Fruit fly (Drosophila melanogaster): Measurements from ENCODE around the gene CG4842.

CG4842 gene

DNA sequence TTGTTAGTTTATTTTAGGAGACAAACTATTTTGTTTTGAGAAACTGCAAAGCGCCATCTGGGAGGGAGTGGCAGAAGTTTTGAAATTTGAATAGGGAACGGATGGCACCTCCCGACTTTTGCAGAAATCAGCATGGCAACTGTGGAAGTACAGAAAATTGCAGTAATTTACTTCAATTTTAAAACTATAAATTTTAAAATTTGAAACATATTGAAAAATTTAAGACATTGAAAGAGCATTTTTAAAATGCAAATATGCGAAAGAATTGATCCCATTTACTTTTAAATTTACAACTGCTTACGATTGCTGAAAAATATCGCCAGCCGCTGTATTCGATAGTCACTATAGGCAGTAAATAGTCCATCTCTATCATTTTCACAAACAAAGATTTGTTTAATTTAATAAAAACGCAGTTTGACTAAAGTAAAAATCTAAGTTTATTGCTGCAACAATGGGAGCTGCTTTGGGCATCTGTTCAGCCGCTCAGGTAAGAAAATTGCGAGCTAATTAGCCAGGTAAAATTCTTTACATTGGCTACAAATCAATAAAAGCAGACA, 44.3 kb downstream of the CG4842 start, which contains the start of gene Serinc (continued):
- TF ChIP-seq CG34376 (GFP tag; optimal IDR thresholded peaks at IDR 0.05), result peak; percentile 25
- TF ChIP-seq chinmo (GFP tag; IDR thresholded peaks at IDR 0.05; ENCODE audit: partially characterized antibody), result peak; percentile 92; the same call in 3 of the 4 replicates
- TF ChIP-seq Hmx (GFP tag; optimal IDR thresholded peaks at IDR 0.05), result no peak
- no peak for TF ChIP-seq gce (GFP tag; IDR thresholded peaks at IDR 0.05)
- peak in 1 of 2 experiments; percentile 50 for TF ChIP-seq crp (GFP tag; optimal IDR thresholded peaks at IDR 0.05)
- 0 out of 2 replicates have a peak, but pooled peaks have one; percentile 21 for TF ChIP-seq CG14667 (GFP tag; IDR thresholded peaks at IDR 0.05)
- TF ChIP-seq BEAF-32 (GFP tag; optimal IDR thresholded peaks at IDR 0.05), result peak; percentile 97
- no peak for TF ChIP-seq salm (tag; optimal IDR thresholded peaks at IDR 0.05)
- TF ChIP-seq fd102C (GFP tag; optimal IDR thresholded peaks at IDR 0.05), result no peak
- peak; percentile 78 for TF ChIP-seq CG15514 (GFP tag; optimal IDR thresholded peaks at IDR 0.05)
- no peak for TF ChIP-seq NFAT (GFP tag; IDR thresholded peaks at IDR 0.05)
- TF ChIP-seq CG13287 (GFP tag; IDR thresholded peaks at IDR 0.05; ENCODE audit: partially characterized antibody), result peak; percentile 98
- TF ChIP-seq HHEX (GFP tag; optimal IDR thresholded peaks at IDR 0.05), result peak; percentile 48
- no peak for TF ChIP-seq peb (GFP tag; IDR thresholded peaks at IDR 0.05)
- TF ChIP-seq gsb (GFP tag; IDR thresholded peaks at IDR 0.05), result no peak
- no peak for TF ChIP-seq pan (optimal IDR thresholded peaks at IDR 0.05)
- no peak for TF ChIP-seq pan (GFP tag; optimal IDR thresholded peaks at IDR 0.05 in 1 of 2, IDR thresholded peaks at IDR 0.05 in 1 of 2)
- TF ChIP-seq CG18599 (GFP tag; optimal IDR thresholded peaks at IDR 0.05), result no peak
- TF ChIP-seq gem (tag; optimal IDR thresholded peaks at IDR 0.05), result no peak
- TF ChIP-seq grn (GFP tag; optimal IDR thresholded peaks at IDR 0.05), result no peak
- TF ChIP-seq dan (GFP tag; IDR thresholded peaks at IDR 0.05), result no peak
- TF ChIP-seq CG6175 (GFP tag; IDR thresholded peaks at IDR 0.05), result no peak
- 0 out of 2 replicates have a peak, but pooled peaks have one; percentile 71 for TF ChIP-seq Rfx (GFP tag; IDR thresholded peaks at IDR 0.05)
- peak; percentile 15 for TF ChIP-seq exex (tag; optimal IDR thresholded peaks at IDR 0.05)
- peak; percentile 61 for TF ChIP-seq CrebB (tag; optimal IDR thresholded peaks at IDR 0.05)
- TF ChIP-seq CG18476 (GFP tag; optimal IDR thresholded peaks at IDR 0.05), result peak; percentile 27
- TF ChIP-seq gcm (GFP tag; optimal IDR thresholded peaks at IDR 0.05), result peak; percentile 0
- no peak for TF ChIP-seq otp (GFP tag; IDR thresholded peaks at IDR 0.05)
- peak; percentile 92 for TF ChIP-seq CG3995 (GFP tag; optimal IDR thresholded peaks at IDR 0.05)
- peak; percentile 15 for TF ChIP-seq CG4328 (GFP tag; optimal IDR thresholded peaks at IDR 0.05)
- peak; percentile 74 for TF ChIP-seq ci (GFP tag; IDR thresholded peaks at IDR 0.05)
- no peak for TF ChIP-seq trh (GFP tag; optimal IDR thresholded peaks at IDR 0.05)
- peak; percentile 74 for TF ChIP-seq gro (GFP tag; optimal IDR thresholded peaks at IDR 0.05)
- TF ChIP-seq ato (GFP tag; IDR thresholded peaks at IDR 0.05; ENCODE audit: partially characterized antibody), result peak; percentile 97
- TF ChIP-seq MTF-1 (GFP tag; optimal IDR thresholded peaks at IDR 0.05; ENCODE audit: borderline replicate concordance), result no peak
- TF ChIP-seq CG43689 (GFP tag; IDR thresholded peaks at IDR 0.05), result no peak
- peak; percentile 44 for TF ChIP-seq bab2 (GFP tag; optimal IDR thresholded peaks at IDR 0.05)
- TF ChIP-seq sna (GFP tag; IDR thresholded peaks at IDR 0.05; ENCODE audit: partially characterized antibody), result peak; percentile 98
- TF ChIP-seq CG14860 (GFP tag; IDR thresholded peaks at IDR 0.05; ENCODE audit: partially characterized antibody), result peak; percentile 97
- TF ChIP-seq Antp (GFP tag; optimal IDR thresholded peaks at IDR 0.05), result peak; percentile 47
- TF ChIP-seq tin (GFP tag; optimal IDR thresholded peaks at IDR 0.05), result peak; percentile 73
- TF ChIP-seq CG17328 (GFP tag; IDR thresholded peaks at IDR 0.05), result no peak
- TF ChIP-seq Atf3 (GFP tag; optimal IDR thresholded peaks at IDR 0.05), result peak; percentile 52
- peak; percentile 76 for TF ChIP-seq Dbx (GFP tag; IDR thresholded peaks at IDR 0.05)
- TF ChIP-seq Neu2 (GFP tag; optimal IDR thresholded peaks at IDR 0.05; ENCODE audit: borderline replicate concordance), result no peak
- TF ChIP-seq disco-r (GFP tag; optimal IDR thresholded peaks at IDR 0.05), result no peak
- no peak for TF ChIP-seq ttk (GFP tag; IDR thresholded peaks at IDR 0.05)
- TF ChIP-seq sc (optimal IDR thresholded peaks at IDR 0.05), result no peak
- TF ChIP-seq sc (GFP tag; optimal IDR thresholded peaks at IDR 0.05), result peak; percentile 5
- TF ChIP-seq CoRest (tag; optimal IDR thresholded peaks at IDR 0.05), result peak; percentile 74

Data from whole organism, embryonic.